Worm (Caenorhabditis elegans): Measurements from ENCODE around the gene Y50D4C.12.

The Y50D4C.12 gene

DNA sequence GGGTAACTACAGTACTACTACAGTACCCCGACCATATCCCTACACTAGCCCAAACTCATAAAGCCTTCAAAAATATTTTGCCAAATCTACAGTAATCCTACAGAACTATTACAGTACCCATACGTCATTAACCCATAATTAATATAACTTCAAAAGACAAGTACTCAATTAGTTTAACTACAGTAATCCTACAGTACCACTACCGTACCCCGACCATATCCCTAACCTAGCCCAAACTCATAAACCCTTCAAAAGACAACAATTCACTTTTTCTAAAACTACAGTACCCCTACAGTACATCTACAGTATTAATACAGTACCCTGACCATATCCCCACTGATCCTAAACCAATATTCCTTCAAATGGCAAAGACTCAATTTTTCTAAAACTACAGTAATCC, 31.3 kb downstream of the Y50D4C.12 start:
- TF ChIP-seq mab-9 (GFP tag; IDR thresholded peaks at IDR 0.05): no peak

DNA sequence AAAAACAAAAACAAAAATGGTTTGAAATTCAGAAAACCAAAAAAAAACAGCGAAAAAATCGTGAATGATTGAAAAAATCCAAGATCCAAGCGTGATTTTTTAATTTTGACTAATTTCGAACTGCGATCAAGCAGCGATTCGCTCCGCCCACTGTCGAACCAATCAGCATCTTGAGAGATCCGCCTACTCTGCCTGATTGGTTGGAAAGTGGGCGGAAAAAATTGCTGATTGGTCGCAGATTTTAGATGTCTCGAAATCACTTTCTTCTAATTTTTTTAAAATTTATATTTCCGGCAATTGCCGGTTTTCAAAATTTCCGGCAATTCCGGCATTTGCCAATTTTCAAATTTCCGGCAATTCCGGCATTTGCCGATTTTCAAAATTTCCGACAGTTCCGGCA, 32.8 kb downstream of the Y50D4C.12 start:
- TF ChIP-seq elt-3 (tag; optimal IDR thresholded peaks at IDR 0.05) (no peak), ceh-8 (GFP tag; optimal IDR thresholded peaks at IDR 0.05) (no peak), elt-2 (tag; optimal IDR thresholded peaks at IDR 0.05) (no peak), C16A3.4 (tag; optimal IDR thresholded peaks at IDR 0.05) (no peak), ceh-88 (GFP tag; IDR thresholded peaks at IDR 0.05) (no peak), C34B4.2 (tag; optimal IDR thresholded peaks at IDR 0.05) (no peak), dsc-1 (tag; optimal IDR thresholded peaks at IDR 0.05) (no peak), nhr-76 (tag; optimal IDR thresholded peaks at IDR 0.05) (no peak), efl-1 (optimal IDR thresholded peaks at IDR 0.05) (no peak), efl-1 (GFP tag; optimal IDR thresholded peaks at IDR 0.05 in 1 of 2) (no peak), fos-1 (tag; optimal IDR thresholded peaks at IDR 0.05) (no peak), Y116A8C.19 (tag; optimal IDR thresholded peaks at IDR 0.05; ENCODE audit: borderline replicate concordance) (no peak)

DNA sequence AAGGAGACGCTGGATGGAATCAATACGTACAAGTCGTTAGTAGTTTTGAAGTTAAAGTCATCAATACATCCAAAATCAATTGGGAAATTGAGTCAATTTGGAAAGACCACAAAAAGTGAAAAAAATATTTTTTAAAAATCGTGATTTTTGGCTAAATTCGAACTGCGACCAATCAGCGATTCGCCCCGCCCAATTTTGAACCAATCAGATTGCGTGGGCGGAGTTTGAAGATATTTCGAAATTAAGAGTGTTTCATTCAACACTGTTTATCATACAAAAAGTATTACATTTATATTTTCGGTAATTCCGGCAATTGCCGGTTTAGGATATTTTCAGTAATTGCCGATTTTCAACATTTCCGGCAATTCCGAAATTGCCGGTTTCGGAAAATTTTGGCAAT, 34.8 kb downstream of the Y50D4C.12 start:
- no peak for TF ChIP-seq ceh-90 (tag; optimal IDR thresholded peaks at IDR 0.05)
- no peak for TF ChIP-seq mdl-1 (tag; optimal IDR thresholded peaks at IDR 0.05)
- TF ChIP-seq rnt-1 (tag; optimal IDR thresholded peaks at IDR 0.05): no peak
- no peak for TF ChIP-seq nhr-76 (tag; optimal IDR thresholded peaks at IDR 0.05)
- no peak for TF ChIP-seq nhr-20 (tag; optimal IDR thresholded peaks at IDR 0.05)
- no peak for TF ChIP-seq isw-1 (GFP tag; IDR thresholded peaks at IDR 0.05)
- no peak for TF ChIP-seq pqm-1 (tag; optimal IDR thresholded peaks at IDR 0.05)
- TF ChIP-seq zip-4 (GFP tag; optimal IDR thresholded peaks at IDR 0.05): no peak
- no peak for TF ChIP-seq hlh-17 (GFP tag; optimal IDR thresholded peaks at IDR 0.05; ENCODE audit: borderline replicate concordance)
- no peak for TF ChIP-seq dsc-1 (tag; optimal IDR thresholded peaks at IDR 0.05)
- no peak for TF ChIP-seq snpc-4 (tag; optimal IDR thresholded peaks at IDR 0.05)
- no peak for TF ChIP-seq unc-30 (tag; optimal IDR thresholded peaks at IDR 0.05)
- TF ChIP-seq efl-1 (optimal IDR thresholded peaks at IDR 0.05): no peak
- TF ChIP-seq efl-1 (GFP tag; optimal IDR thresholded peaks at IDR 0.05 in 1 of 2): no peak
- TF ChIP-seq C04F5.9 (tag; optimal IDR thresholded peaks at IDR 0.05): no peak
- TF ChIP-seq C34B4.2 (tag; optimal IDR thresholded peaks at IDR 0.05): no peak
- TF ChIP-seq sptf-1 (tag; optimal IDR thresholded peaks at IDR 0.05): no peak
- no peak for TF ChIP-seq nhr-90 (tag; optimal IDR thresholded peaks at IDR 0.05; ENCODE audit: poor library complexity)
- TF ChIP-seq sox-4 (tag; optimal IDR thresholded peaks at IDR 0.05): no peak
- TF ChIP-seq ceh-82 (tag; optimal IDR thresholded peaks at IDR 0.05): no peak
- no peak for TF ChIP-seq dpl-1 (GFP tag; optimal IDR thresholded peaks at IDR 0.05)

DNA sequence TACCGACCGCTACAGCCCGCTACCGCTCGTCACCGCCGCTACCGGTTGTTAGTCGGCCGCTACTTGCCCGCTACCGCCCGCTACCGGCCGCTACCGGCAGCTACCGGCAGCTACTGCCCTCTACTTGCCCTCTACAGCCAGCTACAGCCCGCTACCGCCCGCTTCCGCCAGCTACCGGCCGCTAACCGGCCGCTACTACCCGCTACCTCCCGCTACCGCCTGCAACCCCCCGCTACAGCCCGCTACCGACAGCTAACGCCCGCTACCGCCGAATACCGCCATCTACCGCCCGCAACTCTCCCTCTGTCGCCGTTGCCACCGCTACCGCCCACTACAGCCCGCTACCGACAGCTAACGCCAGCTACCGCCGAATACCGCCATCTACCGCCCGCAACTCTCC, 39.1 kb downstream of the Y50D4C.12 start:
- TF ChIP-seq alr-1 (tag; optimal IDR thresholded peaks at IDR 0.05; ENCODE audit: borderline replicate concordance) (no peak), ceh-88 (GFP tag; IDR thresholded peaks at IDR 0.05) (no peak), skn-1 (tag; optimal IDR thresholded peaks at IDR 0.05) (no peak), mdl-1 (tag; optimal IDR thresholded peaks at IDR 0.05) (no peak), unc-30 (tag; optimal IDR thresholded peaks at IDR 0.05) (no peak), ceh-8 (GFP tag; optimal IDR thresholded peaks at IDR 0.05) (peak; percentile 42)

DNA sequence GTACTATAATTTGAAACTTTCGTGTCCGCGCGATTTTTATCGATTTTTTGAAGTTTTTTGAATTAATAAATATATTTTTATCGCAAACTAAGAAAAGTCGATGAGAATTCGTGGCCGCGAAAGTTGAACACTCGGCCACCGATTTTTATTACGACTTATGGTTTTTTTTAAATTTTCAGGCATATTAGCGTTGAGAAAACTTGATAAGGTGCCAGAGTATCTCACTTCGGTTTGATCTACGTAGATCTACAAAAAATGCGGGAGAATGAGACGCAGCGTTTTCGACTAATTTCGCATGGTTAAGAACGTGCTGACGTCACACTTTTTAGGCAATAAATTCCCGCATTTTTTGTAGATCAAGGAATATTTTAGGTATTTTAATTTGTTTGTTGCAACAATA, 41.0 kb downstream of the Y50D4C.12 start, which contains the start of gene pei-2:
Gene pei-2, minus strand, starts transcription at position 101 of the 400 bp plus-strand sequence.
- no peak for TF ChIP-seq nhr-237 (tag; optimal IDR thresholded peaks at IDR 0.05)
- no peak for TF ChIP-seq ama-1 (optimal IDR thresholded peaks at IDR 0.05)
- no peak for TF ChIP-seq ceh-82 (tag; optimal IDR thresholded peaks at IDR 0.05)
- TF ChIP-seq alr-1 (tag; optimal IDR thresholded peaks at IDR 0.05; ENCODE audit: borderline replicate concordance): no peak
- no peak for TF ChIP-seq grh-1 (GFP tag; IDR thresholded peaks at IDR 0.05)
- no peak for TF ChIP-seq fkh-8 (tag; optimal IDR thresholded peaks at IDR 0.05)
- no peak for TF ChIP-seq nhr-12 (tag; optimal IDR thresholded peaks at IDR 0.05)
- TF ChIP-seq fos-1 (tag; optimal IDR thresholded peaks at IDR 0.05): no peak
- no peak for TF ChIP-seq pax-3 (tag; optimal IDR thresholded peaks at IDR 0.05)
- TF ChIP-seq efl-1 (optimal IDR thresholded peaks at IDR 0.05): no peak
- no peak for TF ChIP-seq efl-1 (GFP tag; optimal IDR thresholded peaks at IDR 0.05 in 1 of 2)

Measured in whole organism, L1 larva.